Fruit fly (Drosophila melanogaster): ENCODE measurements around the gene ppan.

Gene ppan

DNA sequence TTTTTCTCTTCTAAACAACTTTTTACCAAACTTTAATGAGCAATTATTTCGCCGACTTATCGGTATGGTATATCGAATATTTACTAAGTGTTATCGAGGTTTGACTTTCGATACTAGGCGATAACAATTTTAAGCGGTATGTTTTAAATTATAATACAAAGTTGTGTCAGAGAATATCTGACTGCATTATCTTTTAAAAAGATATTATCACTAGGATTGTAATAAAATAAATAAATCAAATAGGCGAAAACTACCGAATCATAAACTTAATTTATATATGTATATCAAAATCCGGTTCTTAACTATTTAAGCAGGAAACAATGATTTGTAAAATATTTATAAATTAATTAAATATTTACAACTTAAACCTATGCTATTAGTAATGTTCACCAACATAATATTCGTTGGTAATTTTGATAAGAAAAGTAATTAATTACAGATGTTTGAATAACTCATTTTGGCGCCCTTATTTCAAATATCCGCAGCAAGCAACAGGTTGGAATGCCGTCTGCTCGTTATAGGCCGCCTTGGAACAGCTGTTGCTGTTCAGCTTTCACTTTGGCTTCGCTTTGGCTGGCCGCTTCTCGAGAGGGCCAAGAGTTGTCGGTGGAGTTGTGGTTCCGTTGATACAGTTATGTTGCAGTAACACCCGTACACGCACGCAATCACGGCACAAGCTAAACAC is 8.0 kb upstream of the ppan start, which contains the start of the genes Sec15 and rtet (continued):
- TF ChIP-seq Dad (GFP tag; optimal IDR thresholded peaks at IDR 0.05) (peak; percentile 36), cad (GFP tag; optimal IDR thresholded peaks at IDR 0.05) (no peak), CG16779 (GFP tag; IDR thresholded peaks at IDR 0.05) (0 out of 2 replicates have a peak, but pooled peaks have one; percentile 26), CG10462 (GFP tag; optimal IDR thresholded peaks at IDR 0.05) (no peak), vnd (GFP tag; IDR thresholded peaks at IDR 0.05; ENCODE audit: partially characterized antibody) (peak; percentile 52; the same call in 2 of the 3 replicates), CG10543 (GFP tag; optimal IDR thresholded peaks at IDR 0.05) (peak; percentile 67), dan (GFP tag; IDR thresholded peaks at IDR 0.05) (no peak), CG13424 (tag; optimal IDR thresholded peaks at IDR 0.05) (peak; percentile 91), CG15011 (GFP tag; optimal IDR thresholded peaks at IDR 0.05) (no peak), cato (GFP tag; optimal IDR thresholded peaks at IDR 0.05; ENCODE audit: borderline replicate concordance) (no peak), CG7987 (GFP tag; optimal IDR thresholded peaks at IDR 0.05) (no peak), CG1603 (tag; optimal IDR thresholded peaks at IDR 0.05) (peak; percentile 72), CHES-1-like (GFP tag; optimal IDR thresholded peaks at IDR 0.05) (peak; percentile 56), CG10654 (GFP tag; optimal IDR thresholded peaks at IDR 0.05) (peak; percentile 40), slou (GFP tag; optimal IDR thresholded peaks at IDR 0.05) (no peak), CG34224 (GFP tag; IDR thresholded peaks at IDR 0.05; ENCODE audit: partially characterized antibody) (peak; percentile 63; the same call in 2 of the 3 replicates), CG12659 (GFP tag; optimal IDR thresholded peaks at IDR 0.05) (peak; percentile 70), CG4328 (GFP tag; optimal IDR thresholded peaks at IDR 0.05) (peak; percentile 72), CG2875 (GFP tag; optimal IDR thresholded peaks at IDR 0.05) (no peak), psq (GFP tag; optimal IDR thresholded peaks at IDR 0.05) (peak; percentile 15), Scr (GFP tag; IDR thresholded peaks at IDR 0.05; ENCODE audit: partially characterized antibody) (peak; percentile 64), Spps (tag; optimal IDR thresholded peaks at IDR 0.05) (no peak), Atf-2 (GFP tag; optimal IDR thresholded peaks at IDR 0.05) (no peak), sna (GFP tag; IDR thresholded peaks at IDR 0.05; ENCODE audit: partially characterized antibody) (peak; percentile 59), trem (tag; optimal IDR thresholded peaks at IDR 0.05) (peak; percentile 48), grn (GFP tag; optimal IDR thresholded peaks at IDR 0.05) (no peak), CG6765 (GFP tag; optimal IDR thresholded peaks at IDR 0.05) (peak; percentile 25), gt (GFP tag; IDR thresholded peaks at IDR 0.05) (no peak), CG5180 (GFP tag; optimal IDR thresholded peaks at IDR 0.05) (no peak), aop (GFP tag; IDR thresholded peaks at IDR 0.05) (no peak), CG2199 (GFP tag; IDR thresholded peaks at IDR 0.05) (no peak), CG13296 (GFP tag; optimal IDR thresholded peaks at IDR 0.05) (peak; percentile 62), prd (optimal IDR thresholded peaks at IDR 0.05) (no peak), prd (GFP tag; IDR thresholded peaks at IDR 0.05) (peak; percentile 47; the same call in 2 of the 3 replicates), CG9932 (GFP tag; IDR thresholded peaks at IDR 0.05) (peak; percentile 57), CG34376 (GFP tag; optimal IDR thresholded peaks at IDR 0.05) (peak; percentile 53), row (GFP tag; IDR thresholded peaks at IDR 0.05) (peak; percentile 53; the same call in 2 of the 3 replicates), CG13894 (tag; optimal IDR thresholded peaks at IDR 0.05) (no peak), CG6854 (GFP tag; optimal IDR thresholded peaks at IDR 0.05) (no peak), ab (GFP tag; optimal IDR thresholded peaks at IDR 0.05) (no peak), CG18262 (tag; optimal IDR thresholded peaks at IDR 0.05) (peak; percentile 54), CG16815 (GFP tag; optimal IDR thresholded peaks at IDR 0.05) (peak; percentile 29), ERR (GFP tag; optimal IDR thresholded peaks at IDR 0.05) (no peak), CG1647 (GFP tag; optimal IDR thresholded peaks at IDR 0.05) (no peak), Myb (GFP tag; optimal IDR thresholded peaks at IDR 0.05) (peak; percentile 34), CG7357 (GFP tag; IDR thresholded peaks at IDR 0.05) (no peak), chinmo (GFP tag; IDR thresholded peaks at IDR 0.05; ENCODE audit: partially characterized antibody) (0 out of 4 replicates have a peak, but pooled peaks have one; percentile 30), lmd (GFP tag; IDR thresholded peaks at IDR 0.05) (peak; percentile 67), Hmx (GFP tag; optimal IDR thresholded peaks at IDR 0.05) (no peak), CG4360 (GFP tag; IDR thresholded peaks at IDR 0.05) (no peak)
